Worm (Caenorhabditis elegans): Measurements from ENCODE around the gene clec-76.

DNA sequence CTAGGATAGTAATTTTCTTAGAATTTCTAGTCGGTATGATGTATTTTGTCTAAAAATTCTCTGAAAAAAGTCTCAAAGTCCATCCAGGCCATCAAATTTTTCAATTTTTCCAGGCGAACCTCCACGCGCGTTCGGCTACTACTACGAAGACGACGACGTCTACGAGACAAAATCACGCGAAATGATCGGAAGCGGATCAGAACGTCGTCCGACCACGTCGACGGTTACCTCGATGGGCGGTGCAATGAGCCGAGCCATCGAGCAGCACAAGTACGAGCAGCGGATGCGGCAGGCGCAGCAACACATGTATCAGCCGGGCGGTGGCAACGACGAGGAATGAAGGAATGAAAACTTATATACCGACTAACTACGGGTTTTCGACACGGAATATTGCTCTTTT is 48.6 kb downstream of the clec-76 start:
- TF ChIP-seq nhr-90 (tag; optimal IDR thresholded peaks at IDR 0.05) (no peak), D2030.7 (GFP tag; IDR thresholded peaks at IDR 0.05) (no peak), Y79H2A.3 (GFP tag; conservative IDR thresholded peaks at IDR 0.05) (no peak), unc-62 (GFP tag; optimal IDR thresholded peaks at IDR 0.05) (no peak), lin-40 (tag; optimal IDR thresholded peaks at IDR 0.05) (no peak), cebp-1 (GFP tag; IDR thresholded peaks at IDR 0.05) (no peak), cebp-1 (tag; optimal IDR thresholded peaks at IDR 0.05) (no peak)

Data from whole organism, young adult.